Worm (Caenorhabditis elegans) whole organism, early embryonic: ENCODE results near the gene col-108.

ENCODE experiments used
- B0310.2 ChIP-seq: sonication (generic microtip); optimal IDR thresholded peaks from 2 replicates; lab custom pipeline; 2016; ENCODE audit warnings: mild to moderate bottlenecking, missing genetic modification characterization, missing compliant biosample characterization
- F13C5.2 ChIP-seq: sonication (generic microtip); optimal IDR thresholded peaks from 2 replicates; lab custom pipeline; 2017; ENCODE audit warnings: mild to moderate bottlenecking, missing genetic modification characterization, inconsistent platforms, missing compliant biosample characterization
- aly-1 ChIP-seq: sonication (generic microtip); optimal IDR thresholded peaks from 2 replicates; lab custom pipeline; 2016; ENCODE audit warnings: missing genetic modification characterization, missing compliant biosample characterization
- ama-1 ChIP-seq: fragments of 150-350 bp; optimal IDR thresholded peaks from 2 replicates; lab custom pipeline; 2014
- ceh-13 ChIP-seq: fragments of 200-800 bp; sonication (Bioruptor generic); optimal IDR thresholded peaks from 2 replicates; lab custom pipeline; 2018; ENCODE audit warnings: mild to moderate bottlenecking, missing genetic modification characterization, missing compliant biosample characterization
- ceh-36 ChIP-seq: sonication (generic microtip); optimal IDR thresholded peaks from 2 replicates; lab custom pipeline; 2016; ENCODE audit warnings: missing genetic modification characterization, inconsistent platforms, missing compliant biosample characterization
- ets-7 ChIP-seq: sonication (generic microtip); optimal IDR thresholded peaks from 2 replicates; lab custom pipeline; 2016; ENCODE audit warnings: missing genotype, missing genetic modification characterization, missing compliant biosample characterization
- flt-1 ChIP-seq: fragments of 200-800 bp; sonication (Bioruptor generic); IDR thresholded peaks from 2 replicates; pipeline ENCODE4 v1.3.6; 2022; ENCODE audit warnings: missing genetic modification characterization, missing compliant biosample characterization
- hmbx-1 ChIP-seq: sonication (generic microtip); optimal IDR thresholded peaks from 2 replicates; lab custom pipeline; 2016; ENCODE audit warnings: mild to moderate bottlenecking, missing genetic modification characterization, missing compliant biosample characterization
- hmg-4 ChIP-seq: fragments of 200-800 bp; sonication (Bioruptor generic); optimal IDR thresholded peaks from 2 replicates; lab custom pipeline; 2018; ENCODE audit warnings: mild to moderate bottlenecking, missing genetic modification characterization, missing compliant biosample characterization
- hnd-1 ChIP-seq: sonication (generic microtip); optimal IDR thresholded peaks from 2 replicates; lab custom pipeline; 2016; ENCODE audit warnings: missing genetic modification characterization, missing compliant biosample characterization
- pes-1 ChIP-seq: fragments of 200-800 bp; sonication (Bioruptor generic); IDR thresholded peaks from 2 replicates; pipeline ENCODE4 v1.3.6; 2022; ENCODE audit warnings: missing genetic modification reagents, missing genetic modification characterization, missing compliant biosample characterization
- scrt-1 ChIP-seq: fragments of 200-800 bp; sonication (Bioruptor generic); IDR thresholded peaks from 2 replicates; pipeline ENCODE4 v1.3.6; 2022; ENCODE audit warnings: missing genetic modification characterization, missing compliant biosample characterization
- sea-1 ChIP-seq: fragments of 200-800 bp; sonication (Bioruptor generic); conservative IDR thresholded peaks from 2 replicates; pipeline ENCODE4 v1.3.6; 2022; ENCODE audit warnings: missing genetic modification characterization, missing compliant biosample characterization
- tbx-11 ChIP-seq: fragments of 200-800 bp; sonication (Bioruptor generic); IDR thresholded peaks from 2 replicates; pipeline ENCODE4 v1.3.6; 2022; ENCODE audit warnings: missing genetic modification characterization, missing compliant biosample characterization
- tbx-37 ChIP-seq: fragments of 200-800 bp; sonication (Bioruptor generic); conservative IDR thresholded peaks from 2 replicates; pipeline ENCODE4 v1.3.6; 2022; ENCODE audit warnings: missing genetic modification reagents, missing genetic modification characterization, missing compliant biosample characterization
- tra-4 ChIP-seq: sonication (generic microtip); optimal IDR thresholded peaks from 2 replicates; lab custom pipeline; 2017; ENCODE audit warnings: missing genetic modification characterization, missing compliant biosample characterization

col-108 gene

ce11 chrIV:1738324-1738730, 30.1 kb upstream of the col-108 start:
- no peak for TF ChIP-seq ets-7 (tag; lab: Kevin White, UChicago)
- TF ChIP-seq ceh-13 (GFP tag; lab: Kevin White, UChicago), result no peak
- TF ChIP-seq scrt-1, result no peak
- TF ChIP-seq tbx-11 (GFP tag; lab: Robert Waterston, UW), result no peak
- TF ChIP-seq F13C5.2, result peak; percentile 27
- no peak for TF ChIP-seq tra-4 (tag; lab: Kevin White, UChicago)
- no peak for TF ChIP-seq ama-1 (lab: Kevin White, UChicago)
- TF ChIP-seq pes-1 (GFP tag; lab: Robert Waterston, UW), result no peak
- TF ChIP-seq hmg-4 (GFP tag; lab: Kevin White, UChicago), result peak; percentile 28

DNA sequence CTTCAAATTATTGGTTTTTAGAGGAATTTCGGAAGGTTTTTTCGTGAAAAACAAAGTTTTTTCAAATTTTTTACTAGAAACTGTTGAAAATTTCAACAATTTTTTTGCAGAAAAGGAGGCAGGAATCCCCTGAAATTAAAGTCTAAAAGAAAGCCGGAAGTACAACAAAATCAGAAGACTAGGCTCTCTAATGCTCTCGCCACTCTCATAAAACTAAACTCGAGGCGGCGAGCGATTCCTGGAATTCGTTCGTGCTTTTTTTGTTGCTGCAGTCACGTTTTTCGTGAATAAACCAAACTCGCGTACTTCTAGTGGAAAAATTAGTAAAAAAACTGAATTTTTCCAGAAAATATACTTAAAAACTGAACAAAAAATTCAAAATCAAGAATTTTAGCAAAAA, 29.5 kb upstream of the col-108 start:
- TF ChIP-seq tbx-37, result no peak
- TF ChIP-seq hmg-4 (GFP tag; lab: Kevin White, UChicago), result no peak
- TF ChIP-seq sea-1 (GFP tag; lab: Robert Waterston, UW), result no peak
- no peak for TF ChIP-seq tra-4 (tag; lab: Kevin White, UChicago)
- no peak for TF ChIP-seq ceh-13 (GFP tag; lab: Kevin White, UChicago)
- no peak for TF ChIP-seq pes-1 (GFP tag; lab: Robert Waterston, UW)
- TF ChIP-seq ama-1 (lab: Kevin White, UChicago), result no peak
- no peak for TF ChIP-seq hmbx-1 (tag; lab: Kevin White, UChicago)
- TF ChIP-seq scrt-1, result no peak
- TF ChIP-seq F13C5.2, result no peak
- no peak for TF ChIP-seq B0310.2 (tag; lab: Kevin White, UChicago)
- no peak for TF ChIP-seq tbx-11 (GFP tag; lab: Robert Waterston, UW)
- no peak for TF ChIP-seq ceh-36 (tag; lab: Kevin White, UChicago)
- no peak for TF ChIP-seq aly-1 (tag; lab: Kevin White, UChicago)

ce11 chrIV:1739366-1740104, 28.9 kb upstream of the col-108 start:
- TF ChIP-seq pes-1 (GFP tag; lab: Robert Waterston, UW) (no peak), hmg-4 (GFP tag; lab: Kevin White, UChicago) (no peak), ceh-13 (GFP tag; lab: Kevin White, UChicago) (no peak), aly-1 (tag; lab: Kevin White, UChicago) (no peak), tra-4 (tag; lab: Kevin White, UChicago) (no peak), F13C5.2 (no peak), B0310.2 (tag; lab: Kevin White, UChicago) (no peak)

- TF ChIP-seq ets-7 (tag; lab: Kevin White, UChicago) (no peak), ceh-36 (tag; lab: Kevin White, UChicago) (no peak)
Observed at ce11 chrIV:1740105-1741023, 28.0 kb upstream of the col-108 start, which contains the start of gene ptpn-22. ptpn-22 (minus strand) TSS chrIV:1740262.

DNA sequence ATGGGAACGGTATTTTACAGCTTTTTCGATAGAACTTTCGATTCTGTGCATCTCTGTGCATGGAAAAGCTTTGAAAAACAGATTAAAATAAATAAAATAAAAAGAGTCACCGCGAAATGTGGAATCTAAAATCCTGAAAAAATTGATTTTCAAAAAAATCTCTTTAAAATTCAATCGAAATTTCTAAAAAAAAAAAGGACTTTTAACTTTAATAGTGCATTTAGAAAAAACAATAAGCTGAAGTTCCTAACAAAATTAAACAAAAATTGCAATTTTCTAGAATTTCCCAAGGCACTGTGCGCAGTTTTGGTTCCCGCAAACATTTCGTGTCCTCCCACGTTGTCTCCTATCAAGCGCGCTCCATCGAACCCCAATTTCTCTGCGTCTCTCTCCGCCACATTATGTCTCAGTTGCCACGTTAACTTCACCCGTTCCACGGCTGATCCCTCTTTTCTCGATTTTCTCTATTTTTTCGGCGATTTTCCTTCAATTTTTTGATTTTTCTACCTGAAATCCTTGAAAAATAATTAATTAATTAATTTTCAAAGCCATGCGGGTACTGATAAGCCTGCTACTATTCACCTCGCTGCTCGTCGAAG, 22.8 kb upstream of the col-108 start, which contains the start of the genes Y41D4A.6 and Y41D4A.4:
Y41D4A.6 (minus strand) TSS at position 51 of the 599 bp plus-strand sequence.
Y41D4A.4 (plus strand) TSS at position 549 of the 599 bp plus-strand sequence.
- TF ChIP-seq hmbx-1 (tag; lab: Kevin White, UChicago) (peak; percentile 53), flt-1 (GFP tag; lab: Robert Waterston, UW) (no peak), F13C5.2 (peak; percentile 65), ceh-13 (GFP tag; lab: Kevin White, UChicago) (peak; percentile 30), hmg-4 (GFP tag; lab: Kevin White, UChicago) (peak; percentile 41), pes-1 (GFP tag; lab: Robert Waterston, UW) (peak; percentile 65), sea-1 (GFP tag; lab: Robert Waterston, UW) (no peak), scrt-1 (no peak), tra-4 (tag; lab: Kevin White, UChicago) (no peak), tbx-37 (peak; percentile 65), ceh-36 (tag; lab: Kevin White, UChicago) (no peak), B0310.2 (tag; lab: Kevin White, UChicago) (no peak), ets-7 (tag; lab: Kevin White, UChicago) (peak; percentile 86), tbx-11 (GFP tag; lab: Robert Waterston, UW) (0 out of 2 replicates have a peak, but pooled peaks have one; percentile 20), hnd-1 (peak; percentile 44), ama-1 (lab: Kevin White, UChicago) (no peak), aly-1 (tag; lab: Kevin White, UChicago) (no peak)

DNA sequence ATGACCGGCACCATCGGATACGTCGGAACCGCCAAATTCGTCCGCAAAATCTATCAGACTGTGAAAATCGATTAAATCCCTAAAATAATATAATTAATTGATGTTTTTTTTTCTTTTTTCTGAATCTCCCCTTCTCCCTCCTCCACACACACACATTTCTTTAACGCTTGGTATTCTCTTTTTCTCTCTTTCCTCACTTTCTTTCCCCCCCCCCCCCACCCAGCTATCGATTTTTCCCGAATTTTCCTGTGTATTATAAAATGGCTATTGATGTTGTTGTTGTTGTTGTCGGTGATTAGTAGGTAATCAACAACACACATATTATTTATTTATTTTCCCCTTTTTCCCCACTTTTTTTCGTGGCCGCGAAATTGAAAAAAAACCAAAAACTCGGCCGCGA, 17.1 kb upstream of the col-108 start:
- TF ChIP-seq ets-7 (tag; lab: Kevin White, UChicago), result no peak
- no peak for TF ChIP-seq ceh-36 (tag; lab: Kevin White, UChicago)

ce11 chrIV:1752480-1752879, 15.9 kb upstream of the col-108 start:
- no peak for TF ChIP-seq ama-1 (lab: Kevin White, UChicago)
- TF ChIP-seq aly-1 (tag; lab: Kevin White, UChicago), result no peak
- TF ChIP-seq hmbx-1 (tag; lab: Kevin White, UChicago), result no peak
- no peak for TF ChIP-seq ets-7 (tag; lab: Kevin White, UChicago)
- no peak for TF ChIP-seq ceh-36 (tag; lab: Kevin White, UChicago)
- TF ChIP-seq B0310.2 (tag; lab: Kevin White, UChicago), result no peak
- TF ChIP-seq sea-1 (GFP tag; lab: Robert Waterston, UW), result no peak
- TF ChIP-seq F13C5.2, result no peak
- TF ChIP-seq ceh-13 (GFP tag; lab: Kevin White, UChicago), result no peak
- no peak for TF ChIP-seq hnd-1
- TF ChIP-seq pes-1 (GFP tag; lab: Robert Waterston, UW), result no peak
- no peak for TF ChIP-seq tbx-11 (GFP tag; lab: Robert Waterston, UW)
- no peak for TF ChIP-seq hmg-4 (GFP tag; lab: Kevin White, UChicago)
- TF ChIP-seq scrt-1, result no peak
- no peak for TF ChIP-seq tra-4 (tag; lab: Kevin White, UChicago)
- TF ChIP-seq tbx-37, result no peak
- no peak for TF ChIP-seq flt-1 (GFP tag; lab: Robert Waterston, UW)
